Fruit fly (Drosophila melanogaster): ENCODE data around the gene CG7551.

CG7551 gene

dm6 chr3L:11431251-11431925 is 26.9 kb upstream of the CG7551 start (continued):
- TF ChIP-seq N (GFP tag; optimal IDR thresholded peaks at IDR 0.05): no peak
- TF ChIP-seq sv (GFP tag; optimal IDR thresholded peaks at IDR 0.05): peak; percentile 58
- TF ChIP-seq ey (GFP tag; optimal IDR thresholded peaks at IDR 0.05): peak; percentile 92
- peak; percentile 95 for TF ChIP-seq rgr (GFP tag; optimal IDR thresholded peaks at IDR 0.05)
- TF ChIP-seq h (GFP tag; optimal IDR thresholded peaks at IDR 0.05): peak; percentile 94

dm6 chr3L:11431926-11432323 is 26.4 kb upstream of the CG7551 start:
- no peak for TF ChIP-seq N (GFP tag; optimal IDR thresholded peaks at IDR 0.05)
- no peak for TF ChIP-seq Myc (optimal IDR thresholded peaks at IDR 0.05)
- no peak for TF ChIP-seq Jra (GFP tag; optimal IDR thresholded peaks at IDR 0.05)
- TF ChIP-seq Dif (GFP tag; optimal IDR thresholded peaks at IDR 0.05; ENCODE audit: partially characterized antibody): no peak
- TF ChIP-seq dl (GFP tag; optimal IDR thresholded peaks at IDR 0.05; ENCODE audit: insufficient read depth in 1 of 2, partially characterized antibody in 2 of 2): no peak
- TF ChIP-seq brk (GFP tag; optimal IDR thresholded peaks at IDR 0.05): no peak

dm6 chr3L:11432472-11432871 is 25.8 kb upstream of the CG7551 start:
- no peak for TF ChIP-seq Dfd (GFP tag; optimal IDR thresholded peaks at IDR 0.05)

- TF ChIP-seq dsf (GFP tag; optimal IDR thresholded peaks at IDR 0.05; ENCODE audit: borderline replicate concordance) (no peak), foxo (GFP tag; optimal IDR thresholded peaks at IDR 0.05) (peak in 1 of 2 experiments; percentile 41), fru (GFP tag; optimal IDR thresholded peaks at IDR 0.05) (peak; percentile 34), br (GFP tag; optimal IDR thresholded peaks at IDR 0.05) (peak; percentile 11), HLH106 (tag; optimal IDR thresholded peaks at IDR 0.05) (peak; percentile 36)
These were observed 25.1 kb upstream of the CG7551 start for dm6 chr3L:11433151-11433550.

dm6 chr3L:11434112-11434511 is 24.2 kb upstream of the CG7551 start:
- TF ChIP-seq dsf (GFP tag; optimal IDR thresholded peaks at IDR 0.05; ENCODE audit: borderline replicate concordance) (no peak), GATAd (GFP tag; optimal IDR thresholded peaks at IDR 0.05) (no peak), Myc (optimal IDR thresholded peaks at IDR 0.05) (no peak), Hnf4 (GFP tag; optimal IDR thresholded peaks at IDR 0.05) (no peak), brk (GFP tag; optimal IDR thresholded peaks at IDR 0.05) (no peak), lola (GFP tag; optimal IDR thresholded peaks at IDR 0.05) (no peak), Dif (GFP tag; optimal IDR thresholded peaks at IDR 0.05; ENCODE audit: partially characterized antibody) (no peak)

- TF ChIP-seq fru (GFP tag; optimal IDR thresholded peaks at IDR 0.05): no peak
- TF ChIP-seq pan (optimal IDR thresholded peaks at IDR 0.05): no peak
- TF ChIP-seq N (GFP tag; optimal IDR thresholded peaks at IDR 0.05): no peak
- TF ChIP-seq sv (GFP tag; optimal IDR thresholded peaks at IDR 0.05): no peak
- TF ChIP-seq GATAd (GFP tag; optimal IDR thresholded peaks at IDR 0.05): no peak
- TF ChIP-seq Dfd (GFP tag; optimal IDR thresholded peaks at IDR 0.05): no peak
- no peak for TF ChIP-seq Jra (GFP tag; optimal IDR thresholded peaks at IDR 0.05)
- TF ChIP-seq ey (GFP tag; optimal IDR thresholded peaks at IDR 0.05): no peak
- no peak for TF ChIP-seq sage (GFP tag; optimal IDR thresholded peaks at IDR 0.05)
- no peak for TF ChIP-seq Mio (GFP tag; optimal IDR thresholded peaks at IDR 0.05)
- no peak for TF ChIP-seq Sp1 (GFP tag; optimal IDR thresholded peaks at IDR 0.05)
- no peak for TF ChIP-seq CG32264 (GFP tag; optimal IDR thresholded peaks at IDR 0.05)
- TF ChIP-seq Dif (GFP tag; optimal IDR thresholded peaks at IDR 0.05; ENCODE audit: partially characterized antibody): no peak
- no peak for TF ChIP-seq psq (GFP tag; optimal IDR thresholded peaks at IDR 0.05)
- TF ChIP-seq Hr78 (GFP tag; optimal IDR thresholded peaks at IDR 0.05): no peak
- no peak for TF ChIP-seq h (GFP tag; optimal IDR thresholded peaks at IDR 0.05)
These were observed 22.9 kb upstream of the CG7551 start, which contains the start of gene CG6149 for dm6 chr3L:11435376-11435775. TSS of gene CG6149 (minus strand) at chr3L:11435476.

dm6 chr3L:11439570-11439969 is 18.7 kb upstream of the CG7551 start:
- TF ChIP-seq dl (GFP tag; optimal IDR thresholded peaks at IDR 0.05; ENCODE audit: insufficient read depth in 1 of 2, partially characterized antibody in 2 of 2): no peak
- TF ChIP-seq pan (optimal IDR thresholded peaks at IDR 0.05): no peak
- TF ChIP-seq dsf (GFP tag; optimal IDR thresholded peaks at IDR 0.05; ENCODE audit: borderline replicate concordance): no peak
- TF ChIP-seq Dfd (GFP tag; optimal IDR thresholded peaks at IDR 0.05): no peak
- no peak for TF ChIP-seq CG9705 (GFP tag; optimal IDR thresholded peaks at IDR 0.05)
- TF ChIP-seq OdsH (GFP tag; optimal IDR thresholded peaks at IDR 0.05): peak; percentile 11
- no peak for TF ChIP-seq CrebA (GFP tag; optimal IDR thresholded peaks at IDR 0.05; ENCODE audit: borderline replicate concordance)
- no peak for TF ChIP-seq Vsx2 (GFP tag; optimal IDR thresholded peaks at IDR 0.05; ENCODE audit: partially characterized antibody)
- TF ChIP-seq Abd-B (GFP tag; optimal IDR thresholded peaks at IDR 0.05): no peak
- TF ChIP-seq woc (GFP tag; optimal IDR thresholded peaks at IDR 0.05): no peak
- no peak for TF ChIP-seq lola (GFP tag; optimal IDR thresholded peaks at IDR 0.05)
- no peak for TF ChIP-seq psq (GFP tag; optimal IDR thresholded peaks at IDR 0.05)
- TF ChIP-seq Sp1 (GFP tag; optimal IDR thresholded peaks at IDR 0.05): no peak
- TF ChIP-seq Myc (optimal IDR thresholded peaks at IDR 0.05): no peak
- no peak for TF ChIP-seq GATAd (GFP tag; optimal IDR thresholded peaks at IDR 0.05)
- no peak for TF ChIP-seq br (GFP tag; optimal IDR thresholded peaks at IDR 0.05)
- no peak for TF ChIP-seq Hnf4 (GFP tag; optimal IDR thresholded peaks at IDR 0.05)
- no peak for TF ChIP-seq Jra (GFP tag; optimal IDR thresholded peaks at IDR 0.05)
- peak in 1 of 2 experiments; percentile 3 for TF ChIP-seq foxo (GFP tag; optimal IDR thresholded peaks at IDR 0.05)
- TF ChIP-seq brk (GFP tag; optimal IDR thresholded peaks at IDR 0.05): no peak
- no peak for TF ChIP-seq CG32264 (GFP tag; optimal IDR thresholded peaks at IDR 0.05)
- TF ChIP-seq Hr83 (GFP tag; optimal IDR thresholded peaks at IDR 0.05; ENCODE audit: poor library complexity, severe bottlenecking): no peak
- peak; percentile 9 for TF ChIP-seq ey (GFP tag; optimal IDR thresholded peaks at IDR 0.05)
- TF ChIP-seq Mio (GFP tag; optimal IDR thresholded peaks at IDR 0.05): no peak

Data from whole organism, wandering third instar larva.